Worm (Caenorhabditis elegans) whole organism, young adult: Measurements from ENCODE around the gene ZK354.9.
"Not testable (repeated sequence)": the region's sequence is repeated elsewhere in the genome, so short reads cannot be mapped to it uniquely, and the experiment has no call there.

Source experiments
- F10E7.11 ChIP-seq: sonication (generic microtip); optimal IDR thresholded peaks from 2 replicates; lab custom pipeline; 2017; ENCODE audit warnings: mild to moderate bottlenecking, missing genetic modification characterization, moderate library complexity, missing compliant biosample characterization
- K11D2.4 ChIP-seq: fragments of 200-800 bp; sonication (Bioruptor generic); IDR thresholded peaks from 2 replicates; pipeline ENCODE4 v1.3.6; 2022; ENCODE audit warnings: missing genetic modification reagents, missing genetic modification characterization, missing compliant biosample characterization
- ama-1 ChIP-seq, 3 experiments: fragments of 150-350 bp in 1 of 3; sonication (generic microtip) in 2 of 3; optimal IDR thresholded peaks; 2 replicates each; lab custom pipeline; 2014 to 2018; ENCODE audit warnings: missing biosample characterization in 2 of 3, missing genetic modification characterization in 2 of 3, missing genetic modification reagents in 2 of 3
- lsy-27 ChIP-seq: sonication (generic microtip); optimal IDR thresholded peaks from 2 replicates; lab custom pipeline; 2017; ENCODE audit warnings: missing genetic modification characterization, mild to moderate bottlenecking, missing compliant biosample characterization, antibody characterized with exemption, missing genotype, borderline replicate concordance; ENCODE audit not compliant: insufficient read depth
- nhr-27 ChIP-seq: fragments of 200-800 bp; sonication (Bioruptor generic); optimal IDR thresholded peaks from 2 replicates; lab custom pipeline; 2018; ENCODE audit warnings: mild to moderate bottlenecking, missing genetic modification characterization, moderate library complexity, missing compliant biosample characterization
- nhr-90 ChIP-seq: sonication (generic microtip); optimal IDR thresholded peaks from 2 replicates; lab custom pipeline; 2016; ENCODE audit warnings: missing genotype, mild to moderate bottlenecking, missing genetic modification characterization, missing compliant biosample characterization
- pha-4 ChIP-seq: fragments of 150-350 bp; sonication (generic microtip); optimal IDR thresholded peaks from 2 replicates; lab custom pipeline; 2014; ENCODE audit warnings: missing biosample characterization, missing genetic modification reagents, missing genetic modification characterization
- sea-2 ChIP-seq: fragments of 200-800 bp; sonication (Bioruptor generic); IDR thresholded peaks from 2 replicates; pipeline ENCODE4 v1.3.6; 2022; ENCODE audit warnings: missing genetic modification characterization, missing compliant biosample characterization
- unc-62 ChIP-seq: fragments of 150-350 bp; optimal IDR thresholded peaks from 2 replicates; lab custom pipeline; 2014; ENCODE audit warnings: missing biosample characterization, missing genetic modification reagents, missing genetic modification characterization

DNA sequence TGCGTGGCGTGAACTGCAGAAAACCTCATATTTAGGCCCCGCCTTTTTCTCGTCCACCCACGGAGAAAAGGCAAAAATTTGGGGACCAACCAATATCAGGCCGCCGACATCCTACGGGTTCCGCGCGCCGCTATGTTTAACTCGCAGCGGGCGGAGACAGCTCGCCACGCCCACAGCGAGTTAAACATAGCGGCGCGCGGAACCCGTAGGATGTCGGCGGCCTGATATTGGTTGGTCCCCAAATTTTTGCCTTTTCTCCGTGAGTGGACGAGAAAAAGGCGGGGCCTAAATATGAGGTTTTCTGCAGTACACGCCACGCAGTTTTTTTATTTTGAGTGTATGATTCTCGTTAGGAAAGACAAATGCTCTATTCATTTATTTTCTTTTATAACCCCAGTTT is 1.2 kb upstream of the ZK354.9 start:
- not testable (repeated sequence) for TF ChIP-seq sea-2 (GFP tag; lab: Robert Waterston, UW); nhr-27 (tag; lab: Kevin White, UChicago); F10E7.11 (tag; lab: Kevin White, UChicago); nhr-90 (tag; lab: Kevin White, UChicago); K11D2.4; ama-1 (optimal IDR thresholded peaks at IDR 0.05; lab: Kevin White, UChicago); ama-1 (GFP tag; optimal IDR thresholded peaks at IDR 0.05; lab: Kevin White, UChicago); unc-62 (GFP tag; lab: Kevin White, UChicago); lsy-27 (tag; lab: Kevin White, UChicago); pha-4 (tag; lab: Kevin White, UChicago)
